Worm (Caenorhabditis elegans): ENCODE measurements around the gene ndua-12.
A peak's percentile ranks its signal among the peaks of the same experiment; 100 is the strongest.

The ndua-12 gene

ce11 chrIV:2711122-2711669 lies 8.4 kb downstream of the ndua-12 start:
- TF ChIP-seq ztf-23 (GFP tag; IDR thresholded peaks at IDR 0.05) (no peak), ref-1 (GFP tag; conservative IDR thresholded peaks at IDR 0.05) (no peak)

ce11 chrIV:2710203-2710935 lies 9.3 kb downstream of the ndua-12 start, which contains the start of gene Y94H6A.10:
Gene Y94H6A.10, minus strand, starts transcription at chrIV:2710666.
- TF ChIP-seq tab-1 (GFP tag; IDR thresholded peaks at IDR 0.05) (no peak), ref-1 (GFP tag; conservative IDR thresholded peaks at IDR 0.05) (no peak), cog-1 (tag; optimal IDR thresholded peaks at IDR 0.05) (no peak), ztf-29 (GFP tag; IDR thresholded peaks at IDR 0.05) (no peak), klf-2 (GFP tag; conservative IDR thresholded peaks at IDR 0.05) (no peak), ztf-23 (GFP tag; IDR thresholded peaks at IDR 0.05) (no peak), T22C8.4 (GFP tag; IDR thresholded peaks at IDR 0.05) (no peak), med-1 (GFP tag; optimal IDR thresholded peaks at IDR 0.05; ENCODE audit: insufficient read depth) (no peak), flt-1 (GFP tag; IDR thresholded peaks at IDR 0.05) (no peak)

ce11 chrIV:2709590-2710201 lies 9.9 kb downstream of the ndua-12 start:
- TF ChIP-seq cog-1 (tag; optimal IDR thresholded peaks at IDR 0.05) (no peak), flt-1 (GFP tag; IDR thresholded peaks at IDR 0.05) (no peak), ztf-23 (GFP tag; IDR thresholded peaks at IDR 0.05) (no peak), klf-2 (GFP tag; conservative IDR thresholded peaks at IDR 0.05) (no peak), ref-1 (GFP tag; conservative IDR thresholded peaks at IDR 0.05) (no peak), ztf-29 (GFP tag; IDR thresholded peaks at IDR 0.05) (no peak), med-1 (GFP tag; optimal IDR thresholded peaks at IDR 0.05; ENCODE audit: insufficient read depth) (no peak), tab-1 (GFP tag; IDR thresholded peaks at IDR 0.05) (no peak), T22C8.4 (GFP tag; IDR thresholded peaks at IDR 0.05) (no peak)

ce11 chrIV:2708329-2708965 lies 11.2 kb downstream of the ndua-12 start:
- TF ChIP-seq flt-1 (GFP tag; IDR thresholded peaks at IDR 0.05) (peak; percentile 45; the same call in 1 of the 2 replicates), med-1 (GFP tag; optimal IDR thresholded peaks at IDR 0.05; ENCODE audit: insufficient read depth) (no peak), ztf-29 (GFP tag; IDR thresholded peaks at IDR 0.05) (no peak), klf-2 (GFP tag; conservative IDR thresholded peaks at IDR 0.05) (no peak), T22C8.4 (GFP tag; IDR thresholded peaks at IDR 0.05) (no peak), ref-1 (GFP tag; conservative IDR thresholded peaks at IDR 0.05) (no peak)

ce11 chrIV:2707012-2707411 lies 12.6 kb downstream of the ndua-12 start, which contains the start of gene ubc-8:
Gene ubc-8, minus strand, starts transcription at chrIV:2707238.
- TF ChIP-seq T22C8.4 (GFP tag; IDR thresholded peaks at IDR 0.05) (0 out of 2 replicates have a peak, but pooled peaks have one; percentile 40), cog-1 (tag; optimal IDR thresholded peaks at IDR 0.05) (no peak)

- TF ChIP-seq cog-1 (tag; optimal IDR thresholded peaks at IDR 0.05) (no peak), klf-2 (GFP tag; conservative IDR thresholded peaks at IDR 0.05) (no peak), tab-1 (GFP tag; IDR thresholded peaks at IDR 0.05) (no peak), ref-1 (GFP tag; conservative IDR thresholded peaks at IDR 0.05) (no peak), flt-1 (GFP tag; IDR thresholded peaks at IDR 0.05) (no peak), ztf-23 (GFP tag; IDR thresholded peaks at IDR 0.05) (no peak), T22C8.4 (GFP tag; IDR thresholded peaks at IDR 0.05) (no peak), med-1 (GFP tag; optimal IDR thresholded peaks at IDR 0.05; ENCODE audit: insufficient read depth) (no peak), ztf-29 (GFP tag; IDR thresholded peaks at IDR 0.05) (no peak)
Observed at ce11 chrIV:2705675-2706074, 14.0 kb downstream of the ndua-12 start.

- TF ChIP-seq cog-1 (tag; optimal IDR thresholded peaks at IDR 0.05) (no peak), med-1 (GFP tag; optimal IDR thresholded peaks at IDR 0.05; ENCODE audit: insufficient read depth) (no peak), ref-1 (GFP tag; conservative IDR thresholded peaks at IDR 0.05) (no peak), tab-1 (GFP tag; IDR thresholded peaks at IDR 0.05) (no peak), flt-1 (GFP tag; IDR thresholded peaks at IDR 0.05) (no peak), T22C8.4 (GFP tag; IDR thresholded peaks at IDR 0.05) (no peak), ztf-29 (GFP tag; IDR thresholded peaks at IDR 0.05) (no peak)
Observed at ce11 chrIV:2703927-2704401, 15.7 kb downstream of the ndua-12 start, which contains the start of gene Y94H6A.5. Gene Y94H6A.5, minus strand, starts transcription at chrIV:2703977.

- no peak for TF ChIP-seq T22C8.4 (GFP tag; IDR thresholded peaks at IDR 0.05)
- no peak for TF ChIP-seq ztf-29 (GFP tag; IDR thresholded peaks at IDR 0.05)
- no peak for TF ChIP-seq ref-1 (GFP tag; conservative IDR thresholded peaks at IDR 0.05)
- TF ChIP-seq cog-1 (tag; optimal IDR thresholded peaks at IDR 0.05): no peak
- no peak for TF ChIP-seq flt-1 (GFP tag; IDR thresholded peaks at IDR 0.05)
- TF ChIP-seq klf-2 (GFP tag; conservative IDR thresholded peaks at IDR 0.05): no peak
- no peak for TF ChIP-seq ztf-23 (GFP tag; IDR thresholded peaks at IDR 0.05)
- TF ChIP-seq tab-1 (GFP tag; IDR thresholded peaks at IDR 0.05): no peak
- no peak for TF ChIP-seq med-1 (GFP tag; optimal IDR thresholded peaks at IDR 0.05; ENCODE audit: insufficient read depth)
Observed at ce11 chrIV:2688716-2689307, 30.8 kb downstream of the ndua-12 start, which contains the start of gene egrh-3. Gene egrh-3, minus strand, starts transcription at chrIV:2688766.

- TF ChIP-seq T22C8.4 (GFP tag; IDR thresholded peaks at IDR 0.05) (peak; percentile 70), klf-2 (GFP tag; conservative IDR thresholded peaks at IDR 0.05) (no peak)
Observed at ce11 chrIV:2680281-2680680, 39.4 kb downstream of the ndua-12 start.

Data from whole organism, midembryonic.